Fruit fly (Drosophila melanogaster) whole organism, prepupa: Measurements from ENCODE around the gene fry.

ENCODE experiments used
- CG11902 ChIP-seq: fragments of 200-800 bp; sonication (Bioruptor generic); optimal IDR thresholded peaks from 3 replicates; lab custom pipeline; 2016; ENCODE audit warnings: missing biosample characterization, missing genetic modification characterization
- CG8319 ChIP-seq: fragments of 200-800 bp; sonication (Bioruptor generic); optimal IDR thresholded peaks from 3 replicates; lab custom pipeline; 2016; ENCODE audit warnings: missing biosample characterization, missing genetic modification characterization
- Eip75B ChIP-seq: fragments of 200-800 bp; sonication (Bioruptor generic); optimal IDR thresholded peaks from 3 replicates; lab custom pipeline; 2016; ENCODE audit warnings: missing biosample characterization, missing genetic modification characterization
- Hr39 ChIP-seq: fragments of 200-800 bp; sonication (Bioruptor generic); optimal IDR thresholded peaks from 2 replicates; lab custom pipeline; 2016; ENCODE audit warnings: missing biosample characterization, missing genetic modification characterization
- Lpt ChIP-seq: fragments of 200-800 bp; sonication (Bioruptor generic); optimal IDR thresholded peaks from 3 replicates; lab custom pipeline; 2016; ENCODE audit warnings: missing biosample characterization, missing genetic modification characterization
- OdsH ChIP-seq: fragments of 200-800 bp; sonication (Bioruptor generic); optimal IDR thresholded peaks from 3 replicates; lab custom pipeline; 2016; ENCODE audit warnings: missing biosample characterization, missing genetic modification characterization

DNA sequence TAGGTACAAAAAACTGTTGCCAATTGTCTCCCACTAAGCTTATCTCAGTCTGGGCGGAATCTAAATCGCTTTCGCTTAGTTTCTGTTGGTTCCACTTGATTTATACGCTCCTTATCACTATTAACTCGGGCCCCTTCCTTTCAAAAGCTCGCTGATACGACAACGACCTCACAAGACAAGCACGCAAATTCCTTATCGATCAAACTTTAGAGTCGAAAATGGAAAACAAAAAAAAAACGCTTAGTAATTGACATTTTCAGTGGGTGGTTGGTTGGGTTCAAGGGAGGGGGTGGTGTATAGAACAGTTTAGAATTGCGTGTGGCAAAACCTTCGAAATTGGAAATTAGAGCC lies 12.5 kb upstream of the fry start:
- no peak for TF ChIP-seq OdsH (GFP tag; lab: Kevin White, UChicago)
- no peak for TF ChIP-seq CG11902
- TF ChIP-seq CG8319 (GFP tag; lab: Kevin White, UChicago) = no peak
- TF ChIP-seq Eip75B = no peak
- TF ChIP-seq Lpt (GFP tag; lab: Kevin White, UChicago) = no peak
- TF ChIP-seq Hr39 (GFP tag; lab: Kevin White, UChicago) = no peak
